Worm (Caenorhabditis elegans) whole organism, late embryonic: ENCODE results near the gene AC3.12.
"Not testable (repeated sequence)": the region's sequence is repeated elsewhere in the genome, so short reads cannot be mapped to it uniquely, and the experiment has no call there.

Experiments used
- C38D4.7 ChIP-seq: fragments of 200-800 bp; sonication (Bioruptor generic); optimal IDR thresholded peaks from 2 replicates; lab custom pipeline; 2018; ENCODE audit warnings: mild to moderate bottlenecking, missing genetic modification characterization, moderate library complexity, missing compliant biosample characterization
- K02D7.2 ChIP-seq: sonication (generic microtip); optimal IDR thresholded peaks from 2 replicates; lab custom pipeline; 2017; ENCODE audit warnings: mild to moderate bottlenecking, missing genetic modification characterization, missing compliant biosample characterization
- Y22D7AL.16 ChIP-seq: sonication (generic microtip); optimal IDR thresholded peaks from 2 replicates; lab custom pipeline; 2016; ENCODE audit warnings: missing genetic modification characterization, missing compliant biosample characterization
- ceh-14 ChIP-seq: sonication (generic microtip); optimal IDR thresholded peaks from 2 replicates; lab custom pipeline; 2016; ENCODE audit warnings: missing genotype, missing genetic modification characterization, missing compliant biosample characterization
- ceh-18 ChIP-seq: sonication (generic microtip); optimal IDR thresholded peaks from 2 replicates; lab custom pipeline; 2016; ENCODE audit warnings: missing genetic modification characterization, missing compliant biosample characterization
- ceh-24 ChIP-seq: sonication (generic microtip); optimal IDR thresholded peaks from 2 replicates; lab custom pipeline; 2016; ENCODE audit warnings: mild to moderate bottlenecking, missing genetic modification characterization, missing compliant biosample characterization
- ceh-31 ChIP-seq: sonication (generic microtip); optimal IDR thresholded peaks from 2 replicates; lab custom pipeline; 2016; ENCODE audit warnings: missing genetic modification characterization, missing compliant biosample characterization
- ceh-34 ChIP-seq: sonication (generic microtip); optimal IDR thresholded peaks from 2 replicates; lab custom pipeline; 2016; ENCODE audit warnings: mild to moderate bottlenecking, missing genetic modification characterization, missing compliant biosample characterization
- ceh-48 ChIP-seq: sonication (generic microtip); optimal IDR thresholded peaks from 2 replicates; lab custom pipeline; 2016; ENCODE audit warnings: missing genetic modification characterization, inconsistent platforms, missing compliant biosample characterization
- ceh-6 ChIP-seq: fragments of 200-800 bp; sonication (Bioruptor generic); optimal IDR thresholded peaks from 2 replicates; lab custom pipeline; 2018; ENCODE audit warnings: mild to moderate bottlenecking, missing genetic modification characterization, missing compliant biosample characterization
- dmd-4 ChIP-seq: sonication (generic microtip); optimal IDR thresholded peaks from 2 replicates; lab custom pipeline; 2016; ENCODE audit warnings: borderline replicate concordance, missing genetic modification characterization, missing compliant biosample characterization
- dve-1 ChIP-seq: sonication (generic microtip); optimal IDR thresholded peaks from 2 replicates; lab custom pipeline; 2017; ENCODE audit warnings: antibody characterized with exemption, mild to moderate bottlenecking, missing genetic modification characterization, missing compliant biosample characterization
- elt-2 ChIP-seq: sonication (generic microtip); optimal IDR thresholded peaks from 2 replicates; lab custom pipeline; 2016; ENCODE audit warnings: missing genetic modification reagents, missing genetic modification characterization, missing compliant biosample characterization
- ets-4 ChIP-seq: sonication (generic microtip); optimal IDR thresholded peaks from 2 replicates; lab custom pipeline; 2016; ENCODE audit warnings: missing genetic modification characterization, missing compliant biosample characterization
- eyg-1 ChIP-seq: sonication (generic microtip); optimal IDR thresholded peaks from 2 replicates; lab custom pipeline; 2016; ENCODE audit warnings: missing genotype, missing genetic modification characterization, missing compliant biosample characterization
- fax-1 ChIP-seq: sonication (generic microtip); optimal IDR thresholded peaks from 2 replicates; lab custom pipeline; 2016; ENCODE audit warnings: missing genotype, missing genetic modification characterization, missing compliant biosample characterization
- gmeb-2 ChIP-seq: sonication (generic microtip); optimal IDR thresholded peaks from 2 replicates; lab custom pipeline; 2016; ENCODE audit warnings: missing genetic modification characterization, inconsistent platforms, missing compliant biosample characterization
- hlh-13 ChIP-seq: fragments of 200-800 bp; sonication (Bioruptor generic); optimal IDR thresholded peaks from 2 replicates; lab custom pipeline; 2018; ENCODE audit warnings: mild to moderate bottlenecking, missing genetic modification characterization, missing compliant biosample characterization
- hlh-15 ChIP-seq: sonication (generic microtip); optimal IDR thresholded peaks from 2 replicates; lab custom pipeline; 2016; ENCODE audit warnings: missing genetic modification characterization, missing compliant biosample characterization
- hlh-6 ChIP-seq: sonication (generic microtip); optimal IDR thresholded peaks from 2 replicates; lab custom pipeline; 2016; ENCODE audit warnings: missing genotype, missing genetic modification characterization, missing compliant biosample characterization
- hlh-8 ChIP-seq: sonication (generic microtip); optimal IDR thresholded peaks from 2 replicates; lab custom pipeline; 2016; ENCODE audit warnings: missing genotype, missing genetic modification characterization, missing compliant biosample characterization
- lin-11 ChIP-seq: fragments of 200-800 bp; sonication (Bioruptor generic); optimal IDR thresholded peaks from 2 replicates; lab custom pipeline; 2018; ENCODE audit warnings: mild to moderate bottlenecking, missing genetic modification characterization, missing compliant biosample characterization
- madf-2 ChIP-seq: sonication (generic microtip); optimal IDR thresholded peaks from 2 replicates; lab custom pipeline; 2017; ENCODE audit warnings: missing genetic modification characterization, missing compliant biosample characterization
- nhr-232 ChIP-seq: sonication (generic microtip); optimal IDR thresholded peaks from 2 replicates; lab custom pipeline; 2016; ENCODE audit warnings: missing genetic modification characterization, missing compliant biosample characterization
- npax-4 ChIP-seq: sonication (generic microtip); optimal IDR thresholded peaks from 2 replicates; lab custom pipeline; 2016; ENCODE audit warnings: missing genetic modification characterization, missing compliant biosample characterization
- pag-3 ChIP-seq: sonication (generic microtip); optimal IDR thresholded peaks from 2 replicates; lab custom pipeline; 2016; ENCODE audit warnings: missing compliant biosample characterization, missing genetic modification characterization, borderline replicate concordance
- pat-9 ChIP-seq: fragments of 200-800 bp; sonication (Bioruptor generic); optimal IDR thresholded peaks from 2 replicates; lab custom pipeline; 2018; ENCODE audit warnings: mild to moderate bottlenecking, missing genetic modification characterization, moderate library complexity, missing compliant biosample characterization
- pax-1 ChIP-seq: fragments of 150-350 bp; optimal IDR thresholded peaks from 2 replicates; lab custom pipeline; 2014; ENCODE audit warnings: missing biosample characterization, missing genetic modification characterization
- pha-4 ChIP-seq: fragments of 150-350 bp; optimal IDR thresholded peaks from 2 replicates; lab custom pipeline; 2018; ENCODE audit warnings: missing biosample characterization, missing genetic modification reagents, missing genetic modification characterization
- ref-2 ChIP-seq: sonication (generic microtip); optimal IDR thresholded peaks from 2 replicates; lab custom pipeline; 2016; ENCODE audit warnings: missing genetic modification characterization, missing compliant biosample characterization
- sdc-2 ChIP-seq: sonication (generic microtip); optimal IDR thresholded peaks from 2 replicates; lab custom pipeline; 2016; ENCODE audit warnings: missing genotype, missing genetic modification characterization, missing compliant biosample characterization
- syd-9 ChIP-seq: sonication (generic microtip); optimal IDR thresholded peaks from 2 replicates; lab custom pipeline; 2016; ENCODE audit warnings: mild to moderate bottlenecking, missing genetic modification characterization, moderate library complexity, missing compliant biosample characterization
- tbx-2 ChIP-seq: sonication (generic microtip); optimal IDR thresholded peaks from 2 replicates; lab custom pipeline; 2016; ENCODE audit warnings: missing genetic modification characterization, missing compliant biosample characterization
- unc-3 ChIP-seq, 2 experiments: fragments of 200-800 bp in 1 of 2; sonication (Bioruptor generic) in 1 of 2; sonication (generic microtip) in 1 of 2; conservative IDR thresholded peaks in 1 of 2; optimal IDR thresholded peaks in 1 of 2; 2 replicates each; pipeline versions ENCODE4 v1.3.6 to Lab custom; 2016 to 2022; ENCODE audit warnings: missing compliant biosample characterization in 2 of 2, missing genetic modification characterization in 2 of 2, missing genetic modification reagents in 1 of 2
- unc-42 ChIP-seq: sonication (generic microtip); optimal IDR thresholded peaks from 2 replicates; lab custom pipeline; 2016; ENCODE audit warnings: missing genotype, missing genetic modification characterization, missing compliant biosample characterization
- unc-86 ChIP-seq: sonication (generic microtip); optimal IDR thresholded peaks from 2 replicates; lab custom pipeline; 2016; ENCODE audit warnings: missing genetic modification characterization, missing compliant biosample characterization
- ztf-16 ChIP-seq: sonication (generic microtip); optimal IDR thresholded peaks from 2 replicates; lab custom pipeline; 2017; ENCODE audit warnings: missing genetic modification characterization, missing compliant biosample characterization

AC3.12 gene

DNA sequence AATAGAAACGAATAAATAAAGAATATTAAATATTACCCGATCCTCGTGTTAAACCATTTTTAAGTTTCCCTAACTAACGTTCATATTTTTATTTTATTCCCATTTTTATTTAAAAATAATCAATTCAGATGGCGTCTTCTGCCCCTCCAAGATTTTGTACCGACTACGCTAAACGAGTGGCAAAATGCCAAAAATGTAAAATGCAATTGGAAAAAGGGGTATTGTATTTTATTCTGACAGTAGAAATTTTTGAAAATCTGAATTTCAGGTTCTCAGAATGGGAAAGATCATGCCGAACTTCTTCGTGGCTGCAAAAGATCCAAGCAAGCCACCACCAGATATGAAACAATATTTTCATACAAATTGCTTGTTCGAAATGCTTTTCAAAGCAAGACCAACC, 36.3 kb downstream of the AC3.12 start, which contains the start of gene K07C5.3:
Gene K07C5.3 (plus strand): TSS at position 129 of the 400 bp plus-strand sequence.
- TF ChIP-seq ets-4 (no peak), lin-11 (no peak), K02D7.2 (no peak), nhr-232 (no peak), fax-1 (tag; lab: Kevin White, UChicago) (no peak), pat-9 (tag; lab: Kevin White, UChicago) (no peak), pha-4 (tag; lab: Kevin White, UChicago) (no peak), dve-1 (tag; lab: Kevin White, UChicago) (no peak), hlh-15 (no peak), ceh-34 (tag; lab: Kevin White, UChicago) (no peak), elt-2 (tag; lab: Kevin White, UChicago) (no peak), ztf-16 (tag; lab: Kevin White, UChicago) (no peak)

DNA sequence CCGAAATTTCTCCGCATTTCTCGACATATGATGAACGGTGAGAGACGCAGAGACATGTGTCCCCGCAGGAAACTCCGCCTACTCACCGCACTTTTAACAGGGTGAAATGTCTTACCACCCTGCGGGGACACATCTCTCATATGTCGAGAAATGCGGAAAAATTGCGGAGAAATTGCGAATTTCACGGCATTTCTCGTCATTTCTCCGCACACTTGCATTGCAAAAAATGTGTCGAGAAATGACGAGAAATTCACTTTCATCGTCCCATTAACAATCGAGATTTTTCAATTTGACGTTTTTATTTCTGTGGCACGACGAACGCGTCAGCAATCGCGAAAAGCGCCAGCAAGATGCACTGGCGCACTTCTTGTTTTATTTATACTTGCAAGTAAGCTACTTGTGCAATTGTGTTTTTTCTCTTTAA, 37.3 kb downstream of the AC3.12 start, which contains the start of gene K07C5.13:
Gene K07C5.13 (plus strand): TSS at position 151 of the 424 bp plus-strand sequence.
- TF ChIP-seq ceh-18 (peak; percentile 70), unc-86 (tag; lab: Kevin White, UChicago) (peak; percentile 5), ceh-34 (tag; lab: Kevin White, UChicago) (peak; percentile 29), sdc-2 (tag; lab: Kevin White, UChicago) (peak; percentile 22), tbx-2 (tag; lab: Kevin White, UChicago) (peak; percentile 25), unc-3 (GFP tag; conservative IDR thresholded peaks at IDR 0.05; lab: Robert Waterston, UW) (0 out of 2 replicates have a peak, but pooled peaks have one; percentile 42), ref-2 (tag; lab: Kevin White, UChicago) (peak; percentile 49), unc-42 (tag; lab: Kevin White, UChicago) (peak; percentile 17), ceh-31 (tag; lab: Kevin White, UChicago) (peak; percentile 56)
- TF ChIP-seq unc-3 (tag; optimal IDR thresholded peaks at IDR 0.05; lab: Kevin White, UChicago) = not testable (repeated sequence)

DNA sequence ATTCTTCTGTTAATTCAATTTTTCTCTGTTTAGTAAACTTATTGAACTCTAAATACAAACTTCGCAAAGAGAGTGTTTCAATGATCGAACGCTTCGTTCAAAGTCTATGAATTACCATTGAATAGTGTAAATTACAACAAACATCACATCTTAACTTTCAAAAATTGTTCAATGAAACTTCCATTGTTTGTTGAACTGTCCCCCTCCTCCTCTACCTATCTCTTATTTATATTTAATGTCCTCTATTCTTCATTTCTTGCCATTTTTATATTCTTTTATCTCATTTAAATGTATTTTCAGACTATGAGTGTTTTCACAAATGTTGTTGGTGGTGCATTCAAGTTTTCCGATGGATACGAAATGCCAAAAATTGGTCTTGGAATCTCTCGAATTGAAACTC, 40.0 kb downstream of the AC3.12 start, which contains the start of gene K07C5.2:
Gene K07C5.2 (plus strand): TSS at position 301 of the 400 bp plus-strand sequence.
- TF ChIP-seq syd-9 (tag; lab: Kevin White, UChicago) = no peak
- no peak for TF ChIP-seq ceh-14 (tag; lab: Kevin White, UChicago)
- no peak for TF ChIP-seq hlh-8 (tag; lab: Kevin White, UChicago)
- TF ChIP-seq ceh-48 (tag; lab: Kevin White, UChicago) = no peak
- TF ChIP-seq npax-4 (tag; lab: Kevin White, UChicago) = no peak
- TF ChIP-seq pag-3 = no peak

DNA sequence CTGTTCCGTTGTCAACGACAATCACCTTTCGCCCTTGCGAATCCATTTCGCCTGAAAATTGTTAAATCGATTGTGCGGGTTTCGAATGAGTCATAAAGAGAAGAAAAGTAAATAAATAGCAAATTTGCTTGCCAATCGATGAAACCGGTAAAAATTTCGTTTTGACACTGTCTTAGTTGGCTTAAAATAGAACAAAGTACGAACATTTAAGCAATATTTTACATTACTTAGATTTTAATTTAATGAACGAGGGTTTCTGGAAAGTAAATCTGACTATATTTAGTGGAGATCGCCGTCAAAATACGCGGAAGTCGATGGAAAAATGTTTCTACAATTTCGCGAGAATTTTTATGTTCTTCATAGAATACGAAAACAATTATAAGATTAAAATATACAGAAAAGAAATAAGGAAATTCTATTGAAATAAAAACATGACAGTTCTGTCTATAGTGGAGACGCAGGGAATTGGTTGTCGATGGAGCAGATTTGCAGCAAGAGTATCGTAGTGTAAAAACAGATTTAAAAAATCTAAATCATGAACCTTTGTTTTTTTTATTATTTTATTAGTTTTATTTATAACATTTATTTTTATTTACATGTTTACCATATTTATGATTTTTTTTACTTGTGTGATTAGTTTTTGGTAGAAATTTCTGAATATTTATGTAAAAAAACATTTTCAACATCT, 40.7 kb downstream of the AC3.12 start, which contains the start of gene arx-2:
Gene arx-2 (minus strand): TSS at position 51 of the 688 bp plus-strand sequence.
- TF ChIP-seq tbx-2 (tag; lab: Kevin White, UChicago) (no peak), eyg-1 (tag; lab: Kevin White, UChicago) (no peak), pax-1 (tag; lab: Kevin White, UChicago) (no peak), Y22D7AL.16 (no peak), unc-42 (tag; lab: Kevin White, UChicago) (no peak), ceh-6 (GFP tag; lab: Kevin White, UChicago) (no peak)

DNA sequence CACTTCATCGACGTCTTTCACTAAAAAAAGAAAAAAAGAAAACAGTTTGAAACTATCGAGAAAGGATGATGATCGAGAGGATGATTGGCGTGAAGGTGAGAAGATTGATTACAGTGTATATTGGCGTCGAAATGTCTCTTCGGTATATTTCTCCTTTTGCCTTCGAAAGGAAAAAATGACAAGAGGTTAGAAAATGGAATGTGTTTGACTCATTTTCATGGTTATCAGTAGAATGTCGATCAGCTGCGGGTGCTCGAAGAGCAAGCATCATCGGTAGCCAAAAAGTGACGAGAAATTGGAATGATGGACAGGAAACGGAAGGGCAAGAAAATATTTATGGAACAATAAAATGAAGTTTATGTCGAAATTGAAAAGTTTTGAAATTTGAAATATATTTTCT, 45.4 kb downstream of the AC3.12 start:
- TF ChIP-seq gmeb-2 (no peak), K02D7.2 (no peak)

DNA sequence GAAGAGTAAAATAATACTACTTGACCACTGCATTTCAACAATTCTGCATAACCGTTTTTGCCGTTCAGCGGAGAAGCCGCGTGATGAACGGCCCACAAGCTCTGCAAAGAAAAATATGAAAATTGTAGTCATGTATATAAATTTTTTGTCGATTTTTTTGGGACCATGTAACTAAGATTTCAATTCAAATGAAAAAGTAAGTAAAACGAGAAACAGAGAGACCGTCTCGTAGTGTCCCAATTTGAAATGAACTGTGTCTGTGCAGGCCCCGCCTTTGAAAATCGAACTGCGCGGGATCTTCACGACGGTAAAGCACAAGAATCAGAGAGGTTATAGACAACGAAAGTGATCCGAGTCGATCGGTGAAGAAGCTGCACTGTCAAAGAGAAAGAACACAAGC, 47.2 kb downstream of the AC3.12 start, which contains the start of gene crm-1:
Gene crm-1 (minus strand): TSS at position 101 of the 400 bp plus-strand sequence.
- TF ChIP-seq ref-2 (tag; lab: Kevin White, UChicago) = no peak
- TF ChIP-seq C38D4.7 (GFP tag; lab: Kevin White, UChicago) = no peak
- no peak for TF ChIP-seq hlh-13 (GFP tag; lab: Kevin White, UChicago)
- no peak for TF ChIP-seq hlh-6 (tag; lab: Kevin White, UChicago)
- TF ChIP-seq ceh-48 (tag; lab: Kevin White, UChicago) = no peak
- no peak for TF ChIP-seq ceh-24 (tag; lab: Kevin White, UChicago)
- TF ChIP-seq dmd-4 (tag; lab: Kevin White, UChicago) = no peak
- no peak for TF ChIP-seq madf-2
